Worm (Caenorhabditis elegans): Measurements from ENCODE around the gene grld-1.
A peak's percentile ranks its signal among the peaks of the same experiment; 100 is the strongest.

grld-1 gene

ce11 chrIV:157809-158208 lies 32.1 kb upstream of the grld-1 start, which contains the start of gene gegf-1 (continued):
- TF ChIP-seq Y53F4B.3 (GFP tag; IDR thresholded peaks at IDR 0.05), result no peak
- TF ChIP-seq B0035.1 (tag; optimal IDR thresholded peaks at IDR 0.05), result no peak

ce11 chrIV:149794-150193 lies 24.1 kb upstream of the grld-1 start:
- TF ChIP-seq F22D6.2 (tag; optimal IDR thresholded peaks at IDR 0.05) (no peak), zim-3 (tag; optimal IDR thresholded peaks at IDR 0.05) (no peak), repo-1 (tag; optimal IDR thresholded peaks at IDR 0.05) (no peak), mcd-1 (GFP tag; IDR thresholded peaks at IDR 0.05) (no peak), lin-26 (GFP tag; IDR thresholded peaks at IDR 0.05) (no peak), ceh-100 (GFP tag; IDR thresholded peaks at IDR 0.05) (no peak), rpc-1 (optimal IDR thresholded peaks at IDR 0.05) (no peak), rpc-1 (tag; optimal IDR thresholded peaks at IDR 0.05) (no peak), snpc-1.1 (tag; optimal IDR thresholded peaks at IDR 0.05; ENCODE audit: insufficient read depth) (no peak), ztf-6 (GFP tag; IDR thresholded peaks at IDR 0.05) (no peak)

DNA sequence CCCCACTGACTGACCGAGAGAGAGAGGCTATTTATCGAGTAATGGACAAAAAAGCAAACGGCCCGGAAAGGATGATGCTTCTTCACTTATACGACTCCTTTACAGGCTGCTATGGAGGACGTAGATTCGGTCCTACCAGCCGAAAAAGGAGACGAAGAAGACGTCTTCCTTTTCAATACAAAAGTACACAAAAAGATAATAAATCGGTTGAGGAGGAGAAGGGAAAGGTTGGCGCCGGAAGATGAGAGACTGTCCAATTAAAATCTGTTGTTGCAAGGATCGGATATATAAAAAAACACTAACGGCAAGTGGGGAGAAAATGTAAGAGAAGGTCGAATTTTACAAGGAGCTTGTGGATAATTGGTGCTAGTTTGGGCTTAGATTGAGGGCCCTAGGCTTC lies 23.0 kb upstream of the grld-1 start:
- no peak for TF ChIP-seq ztf-6 (GFP tag; IDR thresholded peaks at IDR 0.05)
- no peak for TF ChIP-seq hrde-1 (tag; optimal IDR thresholded peaks at IDR 0.05; ENCODE audit: borderline replicate concordance)
- no peak for TF ChIP-seq ZK185.1 (tag; optimal IDR thresholded peaks at IDR 0.05; ENCODE audit: poor library complexity, severe bottlenecking)
- TF ChIP-seq bed-2 (GFP tag; IDR thresholded peaks at IDR 0.05), result no peak
- no peak for TF ChIP-seq aptf-3 (GFP tag; IDR thresholded peaks at IDR 0.05)

- TF ChIP-seq zfh-2 (GFP tag; conservative IDR thresholded peaks at IDR 0.05) (peak; percentile 48; the same call in 1 of the 2 replicates), attf-3 (GFP tag; conservative IDR thresholded peaks at IDR 0.05) (peak; percentile 46; the same call in 1 of the 2 replicates), zim-3 (tag; optimal IDR thresholded peaks at IDR 0.05) (no peak), nhr-90 (tag; optimal IDR thresholded peaks at IDR 0.05) (no peak), attf-6 (GFP tag; IDR thresholded peaks at IDR 0.05) (no peak), bed-1 (GFP tag; IDR thresholded peaks at IDR 0.05) (no peak), F52B5.7 (tag; optimal IDR thresholded peaks at IDR 0.05) (no peak)
Observed at ce11 chrIV:147819-148218, 22.1 kb upstream of the grld-1 start, which contains the start of gene col-99. Gene col-99, minus strand, starts transcription at chrIV:147919.

DNA sequence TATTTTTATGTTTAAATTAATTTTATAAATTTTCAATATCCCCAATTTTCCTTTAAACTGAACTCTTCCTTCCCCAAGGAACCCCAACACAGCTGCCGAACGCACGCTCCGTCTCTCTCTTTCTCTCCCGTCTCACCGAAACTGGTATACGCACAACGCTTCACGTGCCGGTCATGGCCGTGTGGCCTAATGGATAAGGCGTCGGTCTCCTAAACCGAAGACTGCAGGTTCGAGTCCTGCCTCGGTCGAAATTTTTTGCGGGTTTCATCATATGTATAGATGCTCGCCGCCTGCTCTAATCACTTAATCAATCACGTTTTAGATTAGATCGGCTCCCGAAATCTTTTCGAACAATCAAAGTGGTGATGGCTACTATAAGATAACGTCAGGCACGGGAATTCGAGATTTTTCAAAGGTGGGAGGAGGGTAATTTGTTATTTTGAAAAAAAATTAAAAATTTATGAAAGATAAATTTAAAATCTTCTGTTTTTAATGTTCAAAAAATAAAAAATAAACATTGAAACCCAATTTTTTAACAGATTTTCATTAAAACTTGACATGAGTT lies 18.2 kb upstream of the grld-1 start:
- TF ChIP-seq lin-54 (GFP tag; optimal IDR thresholded peaks at IDR 0.05) (peak; percentile 53), egl-44 (GFP tag; IDR thresholded peaks at IDR 0.05) (peak; percentile 84), T07F8.4 (tag; optimal IDR thresholded peaks at IDR 0.05) (peak; percentile 7), ets-4 (GFP tag; optimal IDR thresholded peaks at IDR 0.05) (no peak), madf-8 (GFP tag; conservative IDR thresholded peaks at IDR 0.05) (no peak), Y95B8A.8 (GFP tag; IDR thresholded peaks at IDR 0.05) (0 out of 2 replicates have a peak, but pooled peaks have one; percentile 56), gei-17 (GFP tag; optimal IDR thresholded peaks at IDR 0.05) (no peak), lin-26 (GFP tag; IDR thresholded peaks at IDR 0.05) (peak; percentile 90), ZK185.1 (tag; optimal IDR thresholded peaks at IDR 0.05; ENCODE audit: poor library complexity, severe bottlenecking) (no peak), attf-3 (GFP tag; conservative IDR thresholded peaks at IDR 0.05) (peak; percentile 67), F23B12.7 (tag; optimal IDR thresholded peaks at IDR 0.05; ENCODE audit: insufficient read depth) (no peak), F22D6.2 (tag; optimal IDR thresholded peaks at IDR 0.05) (no peak), F57A8.1 (GFP tag; optimal IDR thresholded peaks at IDR 0.05) (peak; percentile 3), madf-3 (GFP tag; IDR thresholded peaks at IDR 0.05) (no peak), akir-1 (GFP tag; optimal IDR thresholded peaks at IDR 0.05) (peak; percentile 25), tbp1 (GFP tag; optimal IDR thresholded peaks at IDR 0.05) (peak; percentile 99), lsy-27 (tag; optimal IDR thresholded peaks at IDR 0.05; ENCODE audit: borderline replicate concordance, insufficient read depth) (peak; percentile 30), ccch-3 (GFP tag; optimal IDR thresholded peaks at IDR 0.05) (no peak), mel-28 (tag; optimal IDR thresholded peaks at IDR 0.05; ENCODE audit: borderline replicate concordance) (no peak), cebp-1 (GFP tag; IDR thresholded peaks at IDR 0.05) (0 out of 2 replicates have a peak, but pooled peaks have one; percentile 49), cebp-1 (tag; optimal IDR thresholded peaks at IDR 0.05) (no peak), sptf-2 (GFP tag; optimal IDR thresholded peaks at IDR 0.05) (no peak), ztf-18 (tag; optimal IDR thresholded peaks at IDR 0.05) (peak; percentile 64)
